Worm (Caenorhabditis elegans) whole organism, mixed stage, embryonic: ENCODE measurements around the gene srx-101.

Experiments
- M03D4.4 ChIP-seq: sonication (generic microtip); optimal IDR thresholded peaks from 2 replicates; lab custom pipeline; 2017; ENCODE audit warnings: mild to moderate bottlenecking, missing genetic modification characterization, missing compliant biosample characterization
- blmp-1 ChIP-seq: fragments of 150-350 bp; optimal IDR thresholded peaks from 2 replicates; lab custom pipeline; 2014; ENCODE audit warnings: missing biosample characterization, missing genetic modification characterization
- ceh-39 ChIP-seq: fragments of 150-350 bp; optimal IDR thresholded peaks from 2 replicates; lab custom pipeline; 2014; ENCODE audit warnings: missing biosample characterization, missing genetic modification characterization
- ceh-43 ChIP-seq: fragments of 200-800 bp; sonication (Bioruptor generic); optimal IDR thresholded peaks from 2 replicates; lab custom pipeline; 2018; ENCODE audit warnings: mild to moderate bottlenecking, missing genetic modification characterization, moderate library complexity, missing compliant biosample characterization
- ceh-83 ChIP-seq: fragments of 200-800 bp; sonication (Bioruptor generic); optimal IDR thresholded peaks from 2 replicates; lab custom pipeline; 2018; ENCODE audit warnings: mild to moderate bottlenecking, missing genetic modification characterization, missing compliant biosample characterization
- ces-1 ChIP-seq: fragments of 150-350 bp; optimal IDR thresholded peaks from 2 replicates; lab custom pipeline; 2014; ENCODE audit warnings: missing biosample characterization, missing genetic modification reagents, missing genetic modification characterization
- cnd-1 ChIP-seq: fragments of 200-800 bp; sonication (Bioruptor generic); optimal IDR thresholded peaks from 2 replicates; lab custom pipeline; 2018; ENCODE audit warnings: mild to moderate bottlenecking, missing genetic modification characterization, missing compliant biosample characterization
- drap-1 ChIP-seq: fragments of 200-800 bp; sonication (Bioruptor generic); optimal IDR thresholded peaks from 3 replicates; lab custom pipeline; 2018; ENCODE audit warnings: mild to moderate bottlenecking, missing genetic modification characterization, missing compliant biosample characterization
- elt-1 ChIP-seq: sonication (generic microtip); optimal IDR thresholded peaks from 2 replicates; lab custom pipeline; 2017; ENCODE audit warnings: missing genetic modification characterization, mild to moderate bottlenecking, missing compliant biosample characterization, antibody characterized with exemption, moderate library complexity, borderline replicate concordance; ENCODE audit not compliant: insufficient read depth
- elt-3 ChIP-seq: fragments of 150-350 bp; optimal IDR thresholded peaks from 2 replicates; lab custom pipeline; 2014; ENCODE audit warnings: missing biosample characterization, missing genetic modification characterization
- flh-1 ChIP-seq: fragments of 200-800 bp; sonication (Bioruptor generic); optimal IDR thresholded peaks from 2 replicates; lab custom pipeline; 2018; ENCODE audit warnings: mild to moderate bottlenecking, missing genetic modification characterization, moderate library complexity, missing compliant biosample characterization
- ham-2 ChIP-seq: fragments of 200-800 bp; sonication (Bioruptor generic); optimal IDR thresholded peaks from 2 replicates; lab custom pipeline; 2018; ENCODE audit warnings: mild to moderate bottlenecking, missing genetic modification characterization, missing compliant biosample characterization
- hlh-1 ChIP-seq: fragments of 150-350 bp; optimal IDR thresholded peaks from 2 replicates; lab custom pipeline; 2014; ENCODE audit warnings: missing biosample characterization, missing genetic modification reagents, missing genetic modification characterization
- lin-13 ChIP-seq: fragments of 150-350 bp; optimal IDR thresholded peaks from 2 replicates; lab custom pipeline; 2014; ENCODE audit warnings: missing biosample characterization, missing genetic modification characterization
- lin-32 ChIP-seq: fragments of 200-800 bp; sonication (Bioruptor generic); optimal IDR thresholded peaks from 2 replicates; lab custom pipeline; 2018; ENCODE audit warnings: mild to moderate bottlenecking, missing genetic modification characterization, missing compliant biosample characterization
- lsy-2 ChIP-seq: fragments of 150-350 bp; optimal IDR thresholded peaks from 2 replicates; lab custom pipeline; 2014; ENCODE audit warnings: missing biosample characterization, missing genetic modification characterization
- mab-5 ChIP-seq: fragments of 150-350 bp; optimal IDR thresholded peaks from 2 replicates; lab custom pipeline; 2014; ENCODE audit warnings: missing biosample characterization, missing genetic modification characterization
- mep-1 ChIP-seq: fragments of 150-350 bp; optimal IDR thresholded peaks from 2 replicates; lab custom pipeline; 2017; ENCODE audit warnings: missing biosample characterization, missing genetic modification reagents, missing genetic modification characterization, inconsistent platforms
- mls-2 ChIP-seq: sonication (generic microtip); optimal IDR thresholded peaks from 2 replicates; lab custom pipeline; 2016; ENCODE audit warnings: mild to moderate bottlenecking, missing genetic modification characterization, moderate library complexity, missing compliant biosample characterization
- nhr-12 ChIP-seq: fragments of 150-350 bp; optimal IDR thresholded peaks from 2 replicates; lab custom pipeline; 2014; ENCODE audit warnings: missing biosample characterization, missing genetic modification characterization
- nhr-2 ChIP-seq: fragments of 150-350 bp; optimal IDR thresholded peaks from 2 replicates; lab custom pipeline; 2014; ENCODE audit warnings: missing biosample characterization, missing genetic modification characterization
- nhr-237 ChIP-seq: fragments of 150-350 bp; optimal IDR thresholded peaks from 2 replicates; lab custom pipeline; 2014; ENCODE audit warnings: missing biosample characterization, missing genetic modification characterization
- nhr-28 ChIP-seq: fragments of 150-350 bp; optimal IDR thresholded peaks from 2 replicates; lab custom pipeline; 2014; ENCODE audit warnings: missing biosample characterization, missing genetic modification characterization
- nhr-76 ChIP-seq: sonication (generic microtip); optimal IDR thresholded peaks from 2 replicates; lab custom pipeline; 2017; ENCODE audit warnings: missing biosample characterization, missing genetic modification characterization
- pha-4 ChIP-seq: fragments of 150-350 bp; optimal IDR thresholded peaks from 2 replicates; lab custom pipeline; 2018; ENCODE audit warnings: missing biosample characterization, missing genetic modification reagents, missing genetic modification characterization
- sem-2 ChIP-seq: fragments of 200-800 bp; sonication (Bioruptor generic); optimal IDR thresholded peaks from 2 replicates; lab custom pipeline; 2018; ENCODE audit warnings: mild to moderate bottlenecking, missing genetic modification characterization, missing compliant biosample characterization
- snpc-4 ChIP-seq: fragments of 150-350 bp; optimal IDR thresholded peaks from 2 replicates; lab custom pipeline; 2014; ENCODE audit warnings: missing biosample characterization, missing genetic modification characterization
- sptf-1 ChIP-seq: sonication (generic microtip); optimal IDR thresholded peaks from 2 replicates; lab custom pipeline; 2017; ENCODE audit warnings: mild to moderate bottlenecking, missing genetic modification characterization, moderate library complexity, missing compliant biosample characterization
- tbx-8 ChIP-seq: fragments of 200-800 bp; sonication (Bioruptor generic); optimal IDR thresholded peaks from 2 replicates; lab custom pipeline; 2018; ENCODE audit warnings: mild to moderate bottlenecking, missing genetic modification characterization, moderate library complexity, missing compliant biosample characterization
- unc-120 ChIP-seq: sonication (generic microtip); optimal IDR thresholded peaks from 2 replicates; lab custom pipeline; 2017; ENCODE audit warnings: missing genetic modification characterization, missing compliant biosample characterization; ENCODE audit not compliant: poor library complexity, severe bottlenecking
- unc-39 ChIP-seq: fragments of 150-350 bp; optimal IDR thresholded peaks from 2 replicates; lab custom pipeline; 2014; ENCODE audit warnings: missing biosample characterization, missing genetic modification characterization
- zip-8 ChIP-seq: fragments of 150-350 bp; optimal IDR thresholded peaks from 2 replicates; lab custom pipeline; 2014; ENCODE audit warnings: missing biosample characterization, missing genetic modification characterization
- ztf-11 ChIP-seq: fragments of 150-350 bp; optimal IDR thresholded peaks from 2 replicates; lab custom pipeline; 2014; ENCODE audit warnings: missing biosample characterization, missing genetic modification characterization

Gene srx-101

ce11 chrII:3721016-3721415 lies 30.5 kb upstream of the srx-101 start, which contains the start of gene C46E10.3:
Gene C46E10.3, plus strand, starts transcription at chrII:3721316.
- TF ChIP-seq cnd-1 (tag; lab: Kevin White, UChicago) (no peak), ces-1 (GFP tag; lab: Kevin White, UChicago) (no peak), mls-2 (tag; lab: Kevin White, UChicago) (no peak), pha-4 (tag; lab: Kevin White, UChicago) (no peak), ceh-83 (no peak), elt-1 (tag; lab: Kevin White, UChicago) (no peak), flh-1 (GFP tag; lab: Kevin White, UChicago) (no peak), nhr-237 (tag; lab: Kevin White, UChicago) (no peak), ztf-11 (tag; lab: Kevin White, UChicago) (no peak), nhr-28 (tag; lab: Kevin White, UChicago) (no peak), unc-120 (tag; lab: Kevin White, UChicago) (no peak), ceh-43 (GFP tag; lab: Kevin White, UChicago) (no peak), blmp-1 (tag; lab: Kevin White, UChicago) (no peak)

ce11 chrII:3716961-3717360 lies 26.4 kb upstream of the srx-101 start, which contains the start of gene fbxc-52:
Gene fbxc-52, plus strand, starts transcription at chrII:3717261.
- no peak for TF ChIP-seq mep-1 (tag; lab: Kevin White, UChicago)

- TF ChIP-seq zip-8 (no peak), snpc-4 (no peak), nhr-76 (tag; lab: Kevin White, UChicago) (no peak), nhr-2 (no peak), M03D4.4 (no peak), mep-1 (tag; lab: Kevin White, UChicago) (no peak)
These were observed 25.9 kb upstream of the srx-101 start, which contains the start of gene srh-99 for ce11 chrII:3716455-3716854. Gene srh-99, minus strand, starts transcription at chrII:3716555.

- no peak for TF ChIP-seq sptf-1 (tag; lab: Kevin White, UChicago)
- TF ChIP-seq hlh-1 = no peak
- TF ChIP-seq nhr-12 (tag; lab: Kevin White, UChicago) = no peak
- no peak for TF ChIP-seq cnd-1 (tag; lab: Kevin White, UChicago)
- TF ChIP-seq zip-8 = no peak
- no peak for TF ChIP-seq flh-1 (GFP tag; lab: Kevin White, UChicago)
- TF ChIP-seq mls-2 (tag; lab: Kevin White, UChicago) = no peak
- TF ChIP-seq blmp-1 (tag; lab: Kevin White, UChicago) = no peak
- TF ChIP-seq ceh-83 = no peak
- no peak for TF ChIP-seq lin-13 (tag; lab: Kevin White, UChicago)
- TF ChIP-seq nhr-237 (tag; lab: Kevin White, UChicago) = no peak
- TF ChIP-seq nhr-28 (tag; lab: Kevin White, UChicago) = no peak
- TF ChIP-seq tbx-8 = no peak
- no peak for TF ChIP-seq unc-39
- no peak for TF ChIP-seq lin-32 (GFP tag; lab: Kevin White, UChicago)
- no peak for TF ChIP-seq ces-1 (GFP tag; lab: Kevin White, UChicago)
- no peak for TF ChIP-seq pha-4 (tag; lab: Kevin White, UChicago)
- no peak for TF ChIP-seq elt-3
- TF ChIP-seq mab-5 = no peak
These were observed 24.0 kb upstream of the srx-101 start, which contains the start of gene srh-100 for ce11 chrII:3714595-3714994. Gene srh-100, minus strand, starts transcription at chrII:3714695.

ce11 chrII:3711047-3711446 lies 20.5 kb upstream of the srx-101 start, which contains the start of gene fbxc-53:
Gene fbxc-53, plus strand, starts transcription at chrII:3711291.
- TF ChIP-seq snpc-4 (no peak), ceh-43 (GFP tag; lab: Kevin White, UChicago) (no peak), ceh-39 (tag; lab: Kevin White, UChicago) (no peak), nhr-76 (tag; lab: Kevin White, UChicago) (no peak), unc-120 (tag; lab: Kevin White, UChicago) (no peak), flh-1 (GFP tag; lab: Kevin White, UChicago) (no peak), unc-39 (no peak), mls-2 (tag; lab: Kevin White, UChicago) (no peak)

- TF ChIP-seq ham-2 (GFP tag; lab: Kevin White, UChicago) (no peak), ceh-43 (GFP tag; lab: Kevin White, UChicago) (no peak), flh-1 (GFP tag; lab: Kevin White, UChicago) (no peak), sem-2 (no peak), drap-1 (GFP tag; lab: Kevin White, UChicago) (no peak), hlh-1 (no peak), mab-5 (no peak), pha-4 (tag; lab: Kevin White, UChicago) (no peak), lin-13 (tag; lab: Kevin White, UChicago) (no peak), mls-2 (tag; lab: Kevin White, UChicago) (no peak), zip-8 (no peak), nhr-237 (tag; lab: Kevin White, UChicago) (no peak), M03D4.4 (no peak), ztf-11 (tag; lab: Kevin White, UChicago) (no peak), lsy-2 (tag; lab: Kevin White, UChicago) (no peak), snpc-4 (no peak), ces-1 (GFP tag; lab: Kevin White, UChicago) (no peak), ceh-39 (tag; lab: Kevin White, UChicago) (no peak), unc-120 (tag; lab: Kevin White, UChicago) (no peak)
These were observed 18.7 kb upstream of the srx-101 start, which contains the start of gene srx-110 for ce11 chrII:3709255-3709654. Gene srx-110, plus strand, starts transcription at chrII:3709555.
